Worm (Caenorhabditis elegans): Measurements from ENCODE around the gene B0454.5.

B0454.5 gene

DNA sequence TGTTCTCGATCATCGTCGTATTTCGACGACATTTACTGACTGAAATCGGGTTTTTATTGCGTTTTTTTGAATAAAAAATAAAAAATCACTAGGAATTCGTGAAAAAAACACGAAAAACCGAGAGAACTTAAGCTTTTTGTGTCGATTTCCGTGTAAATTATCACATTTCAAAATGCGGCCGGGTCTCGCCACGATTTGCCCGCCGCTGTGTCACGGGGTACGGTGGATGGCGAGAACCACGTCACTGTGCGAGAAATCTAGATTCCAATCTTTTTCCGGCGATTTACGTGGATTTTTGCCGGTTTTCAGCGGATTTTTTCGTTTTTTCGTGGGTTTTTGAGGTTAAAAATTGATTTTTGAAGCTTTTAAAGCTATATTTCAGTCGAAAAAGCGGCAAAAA, 38.3 kb downstream of the B0454.5 start, which contains the start of gene Y25C1A.8 (continued):
- TF ChIP-seq dpl-1 (GFP tag; optimal IDR thresholded peaks at IDR 0.05) = peak; percentile 73 to 85 (median 84)
- peak; percentile 43 for TF ChIP-seq blmp-1 (tag; optimal IDR thresholded peaks at IDR 0.05)
- no peak for TF ChIP-seq tlp-1 (tag; optimal IDR thresholded peaks at IDR 0.05)
- TF ChIP-seq snpc-4 (tag; optimal IDR thresholded peaks at IDR 0.05) = peak; percentile 78
- TF ChIP-seq isw-1 (GFP tag; IDR thresholded peaks at IDR 0.05) = peak; percentile 90
- peak; percentile 75 for TF ChIP-seq fos-1 (tag; optimal IDR thresholded peaks at IDR 0.05)
- peak in 3 of 6 experiments; percentile 14 to 80 (median 74) for TF ChIP-seq elt-3 (tag; optimal IDR thresholded peaks at IDR 0.05)
- TF ChIP-seq alr-1 (tag; optimal IDR thresholded peaks at IDR 0.05; ENCODE audit: borderline replicate concordance) = no peak
- no peak for TF ChIP-seq sptf-1 (tag; optimal IDR thresholded peaks at IDR 0.05)
- TF ChIP-seq nhr-84 (tag; optimal IDR thresholded peaks at IDR 0.05) = no peak
- peak; percentile 94 for TF ChIP-seq tbx-2 (tag; optimal IDR thresholded peaks at IDR 0.05)
- no peak for TF ChIP-seq nhr-28 (tag; optimal IDR thresholded peaks at IDR 0.05)
- TF ChIP-seq skn-1 (tag; optimal IDR thresholded peaks at IDR 0.05) = peak; percentile 85
- peak; percentile 72 for TF ChIP-seq sox-4 (tag; optimal IDR thresholded peaks at IDR 0.05)
- peak; percentile 100 for TF ChIP-seq C04F5.9 (tag; optimal IDR thresholded peaks at IDR 0.05)
- TF ChIP-seq xbp-1 (tag; optimal IDR thresholded peaks at IDR 0.05) = peak; percentile 99
- TF ChIP-seq nhr-77 (tag; optimal IDR thresholded peaks at IDR 0.05) = peak; percentile 56
- TF ChIP-seq nhr-12 (tag; optimal IDR thresholded peaks at IDR 0.05) = no peak
- TF ChIP-seq jun-1 (tag; optimal IDR thresholded peaks at IDR 0.05) = peak; percentile 81
- TF ChIP-seq pax-3 (tag; optimal IDR thresholded peaks at IDR 0.05) = peak; percentile 81
- TF ChIP-seq mef-2 (tag; optimal IDR thresholded peaks at IDR 0.05) = peak; percentile 79
- TF ChIP-seq pqm-1 (tag; optimal IDR thresholded peaks at IDR 0.05) = no peak
- peak; percentile 31 for TF ChIP-seq nhr-76 (tag; optimal IDR thresholded peaks at IDR 0.05)
- no peak for TF ChIP-seq ceh-63 (GFP tag; optimal IDR thresholded peaks at IDR 0.05)
- TF ChIP-seq fkh-4 (tag; optimal IDR thresholded peaks at IDR 0.05; ENCODE audit: borderline replicate concordance) = peak; percentile 60
- TF ChIP-seq unc-86 (tag; optimal IDR thresholded peaks at IDR 0.05) = peak; percentile 90
- peak; percentile 100 for TF ChIP-seq lsy-2 (tag; optimal IDR thresholded peaks at IDR 0.05)
- TF ChIP-seq unc-98 (GFP tag; IDR thresholded peaks at IDR 0.05) = 0 out of 2 replicates have a peak, but pooled peaks have one; percentile 47
- TF ChIP-seq lin-13 (GFP tag; optimal IDR thresholded peaks at IDR 0.05) = peak; percentile 87
- TF ChIP-seq grh-1 (GFP tag; IDR thresholded peaks at IDR 0.05) = peak; percentile 89
- no peak for TF ChIP-seq nhr-20 (tag; optimal IDR thresholded peaks at IDR 0.05)
- TF ChIP-seq nhr-11 (tag; optimal IDR thresholded peaks at IDR 0.05) = peak; percentile 66
- peak; percentile 23 for TF ChIP-seq ama-1 (optimal IDR thresholded peaks at IDR 0.05)
- peak in 1 of 2 experiments; percentile 82 for TF ChIP-seq mdl-1 (tag; optimal IDR thresholded peaks at IDR 0.05)
- TF ChIP-seq nhr-85 (tag) = peak; percentile 94
- peak; percentile 86 for TF ChIP-seq egl-13 (tag; optimal IDR thresholded peaks at IDR 0.05)
- peak in 1 of 2 experiments; percentile 45 for TF ChIP-seq egl-27 (tag; optimal IDR thresholded peaks at IDR 0.05)
- peak; percentile 49 for TF ChIP-seq nhr-237 (tag; optimal IDR thresholded peaks at IDR 0.05)
- no peak for TF ChIP-seq pag-3 (tag; optimal IDR thresholded peaks at IDR 0.05; ENCODE audit: borderline replicate concordance, insufficient read depth)
- peak; percentile 94 for TF ChIP-seq nhr-71 (tag; optimal IDR thresholded peaks at IDR 0.05)

ce11 chrII:3078496-3078895, 39.8 kb downstream of the B0454.5 start, which contains the start of gene copb-1:
copb-1 (plus strand) TSS chrII:3078796.
- TF ChIP-seq ceh-82 (tag; optimal IDR thresholded peaks at IDR 0.05) (no peak), Y116A8C.19 (tag; optimal IDR thresholded peaks at IDR 0.05; ENCODE audit: borderline replicate concordance) (no peak), nhr-11 (tag; optimal IDR thresholded peaks at IDR 0.05) (no peak), ceh-90 (tag; optimal IDR thresholded peaks at IDR 0.05) (no peak), hlh-4 (tag; optimal IDR thresholded peaks at IDR 0.05) (no peak), hlh-17 (GFP tag; optimal IDR thresholded peaks at IDR 0.05; ENCODE audit: borderline replicate concordance) (no peak), sox-4 (tag; optimal IDR thresholded peaks at IDR 0.05) (no peak), unc-30 (tag; optimal IDR thresholded peaks at IDR 0.05) (no peak), snpc-4 (tag; optimal IDR thresholded peaks at IDR 0.05) (no peak), dpl-1 (GFP tag; optimal IDR thresholded peaks at IDR 0.05) (no peak), snu-23 (GFP tag; optimal IDR thresholded peaks at IDR 0.05) (no peak), zag-1 (tag; optimal IDR thresholded peaks at IDR 0.05) (no peak), mab-9 (GFP tag; IDR thresholded peaks at IDR 0.05) (no peak), ets-5 (GFP tag; IDR thresholded peaks at IDR 0.05) (no peak), nhr-84 (tag; optimal IDR thresholded peaks at IDR 0.05) (no peak), nhr-20 (tag; optimal IDR thresholded peaks at IDR 0.05) (no peak), C16A3.4 (tag; optimal IDR thresholded peaks at IDR 0.05) (no peak), mep-1 (tag; optimal IDR thresholded peaks at IDR 0.05) (no peak), nhr-19 (GFP tag; conservative IDR thresholded peaks at IDR 0.05) (no peak)
